Fruit fly (Drosophila melanogaster) S2 (cell line): ENCODE results near the gene Mlc2.

Experiments used
- CG8478 ChIP-seq: fragments of >200 bp; optimal IDR thresholded peaks from 2 replicates; lab custom pipeline; 2018
- CTCF ChIP-seq, 2 experiments: fragments of >200 bp; optimal IDR thresholded peaks; 2 replicates each; lab custom pipeline; 2018

The Mlc2 gene

dm6 chr3R:30201064-30201463 is 26.7 kb upstream of the Mlc2 start:
- TF ChIP-seq CTCF (optimal IDR thresholded peaks at IDR 0.05; lab: Kevin White, UChicago) (no peak), CG8478 (lab: Kevin White, UChicago) (no peak)

dm6 chr3R:30200091-30200698 is 25.8 kb upstream of the Mlc2 start:
- TF ChIP-seq CTCF (optimal IDR thresholded peaks at IDR 0.05; lab: Kevin White, UChicago) = no peak
- TF ChIP-seq CG8478 (lab: Kevin White, UChicago) = no peak

dm6 chr3R:30198793-30199192 is 24.4 kb upstream of the Mlc2 start:
- TF ChIP-seq CTCF (optimal IDR thresholded peaks at IDR 0.05; lab: Kevin White, UChicago) (no peak), CG8478 (lab: Kevin White, UChicago) (no peak)

dm6 chr3R:30197796-30198195 is 23.4 kb upstream of the Mlc2 start:
- TF ChIP-seq CTCF (optimal IDR thresholded peaks at IDR 0.05; lab: Kevin White, UChicago) = no peak
- no peak for TF ChIP-seq CG8478 (lab: Kevin White, UChicago)

DNA sequence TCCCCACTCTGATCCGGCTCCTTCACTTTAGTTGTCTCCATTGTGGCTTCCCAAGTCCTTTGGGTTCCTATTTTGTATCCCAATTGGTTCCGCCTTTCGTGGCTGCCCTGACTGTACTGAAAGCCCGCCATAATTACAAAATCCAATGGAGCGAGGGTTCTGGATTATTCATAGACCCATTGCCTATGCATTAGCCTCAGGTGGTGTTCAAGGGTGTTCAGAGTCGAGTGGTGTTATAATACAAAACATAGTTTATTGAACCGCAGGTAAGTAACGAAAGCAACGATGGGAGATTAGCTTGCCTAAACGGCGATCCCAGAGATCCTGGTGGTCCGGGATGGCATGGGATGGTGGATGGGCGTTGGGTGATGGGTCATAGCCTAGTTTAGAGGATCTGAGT is 21.8 kb upstream of the Mlc2 start, which contains the start of gene CG15531:
CG15531 (minus strand) TSS at position 101 of the 400 bp plus-strand sequence.
- TF ChIP-seq CTCF (optimal IDR thresholded peaks at IDR 0.05; lab: Kevin White, UChicago) (no peak), CG8478 (lab: Kevin White, UChicago) (no peak)

- no peak for TF ChIP-seq CG8478 (lab: Kevin White, UChicago)
- TF ChIP-seq CTCF (optimal IDR thresholded peaks at IDR 0.05; lab: Kevin White, UChicago) = peak; percentile 17 to 19
Measured at dm6 chr3R:30195606-30196049, 21.3 kb upstream of the Mlc2 start.

DNA sequence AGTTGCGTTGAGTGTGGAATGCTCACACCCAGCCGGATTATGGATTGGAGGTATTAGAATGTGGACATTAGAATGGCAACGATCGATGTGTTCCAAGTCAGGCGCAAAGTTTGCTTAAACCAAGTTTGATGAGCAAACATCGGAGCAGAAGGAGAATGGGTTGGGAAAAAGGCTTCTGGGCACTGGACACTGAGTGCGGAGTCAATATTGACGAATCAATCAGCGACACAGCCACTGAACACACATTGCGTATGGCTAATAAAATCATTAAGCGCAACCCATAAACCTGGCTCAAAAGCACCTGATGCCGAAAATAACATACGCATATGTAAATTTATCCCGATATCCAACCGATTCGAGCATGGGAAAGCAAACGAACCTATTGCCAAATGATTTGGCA is 19.5 kb upstream of the Mlc2 start:
- TF ChIP-seq CG8478 (lab: Kevin White, UChicago) (no peak), CTCF (optimal IDR thresholded peaks at IDR 0.05; lab: Kevin White, UChicago) (no peak)

DNA sequence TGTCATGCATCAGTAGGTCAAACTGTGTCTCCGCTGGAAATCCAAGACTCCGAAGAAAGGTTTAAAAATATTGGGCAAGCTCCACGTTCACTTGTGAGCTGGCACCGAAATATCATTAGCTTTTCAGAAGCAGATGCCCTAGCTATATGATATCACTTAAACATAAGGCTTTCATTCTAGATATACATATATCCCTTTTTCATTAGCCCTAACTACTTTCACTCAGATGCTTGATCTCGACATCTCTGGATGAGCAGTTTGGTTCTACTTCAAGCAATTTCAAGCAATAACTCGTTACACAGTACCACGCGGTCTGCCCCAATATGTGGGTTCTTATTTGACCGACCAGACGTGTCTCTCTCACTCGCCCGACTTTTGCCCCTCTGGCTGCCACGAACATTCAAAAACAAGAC is 17.1 kb upstream of the Mlc2 start:
- TF ChIP-seq CTCF (optimal IDR thresholded peaks at IDR 0.05; lab: Kevin White, UChicago) = no peak
- no peak for TF ChIP-seq CG8478 (lab: Kevin White, UChicago)

- no peak for TF ChIP-seq CG8478 (lab: Kevin White, UChicago)
- TF ChIP-seq CTCF (optimal IDR thresholded peaks at IDR 0.05; lab: Kevin White, UChicago) = no peak
Measured at dm6 chr3R:30191047-30191446, 16.7 kb upstream of the Mlc2 start, which contains the start of gene CG9747. Gene CG9747 (minus strand): TSS chr3R:30191252.

- no peak for TF ChIP-seq CG8478 (lab: Kevin White, UChicago)
- TF ChIP-seq CTCF (optimal IDR thresholded peaks at IDR 0.05; lab: Kevin White, UChicago) = no peak
Measured at dm6 chr3R:30189836-30190235, 15.5 kb upstream of the Mlc2 start.

dm6 chr3R:30189398-30189797 is 15.0 kb upstream of the Mlc2 start:
- TF ChIP-seq CTCF (optimal IDR thresholded peaks at IDR 0.05; lab: Kevin White, UChicago) (no peak), CG8478 (lab: Kevin White, UChicago) (no peak)

DNA sequence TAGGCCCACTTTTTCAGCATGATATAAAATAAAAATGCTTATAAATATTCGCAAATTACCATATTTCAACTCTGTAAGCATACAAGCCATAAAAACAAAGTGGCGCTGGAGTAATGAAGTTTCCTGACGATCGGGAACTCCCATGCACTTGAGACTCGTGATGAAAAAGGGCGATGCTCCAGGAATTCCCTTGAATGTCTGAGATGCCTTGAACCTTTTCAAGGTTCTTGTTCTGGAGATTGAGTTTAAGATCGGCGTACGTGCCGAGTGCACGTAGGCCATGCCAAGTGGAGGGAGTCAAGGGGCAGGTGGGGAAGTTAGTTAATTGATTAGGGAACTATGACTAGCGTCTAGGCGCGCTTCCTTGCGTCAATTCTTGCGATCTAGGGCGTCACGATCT is 9.5 kb upstream of the Mlc2 start:
- TF ChIP-seq CG8478 (lab: Kevin White, UChicago) = no peak
- TF ChIP-seq CTCF (optimal IDR thresholded peaks at IDR 0.05; lab: Kevin White, UChicago) = no peak

- TF ChIP-seq CTCF (optimal IDR thresholded peaks at IDR 0.05; lab: Kevin White, UChicago) (no peak), CG8478 (lab: Kevin White, UChicago) (no peak)
Measured at dm6 chr3R:30179934-30180333, 5.6 kb upstream of the Mlc2 start, which contains the start of gene Bet5. Gene Bet5 (plus strand): TSS chr3R:30180232.

DNA sequence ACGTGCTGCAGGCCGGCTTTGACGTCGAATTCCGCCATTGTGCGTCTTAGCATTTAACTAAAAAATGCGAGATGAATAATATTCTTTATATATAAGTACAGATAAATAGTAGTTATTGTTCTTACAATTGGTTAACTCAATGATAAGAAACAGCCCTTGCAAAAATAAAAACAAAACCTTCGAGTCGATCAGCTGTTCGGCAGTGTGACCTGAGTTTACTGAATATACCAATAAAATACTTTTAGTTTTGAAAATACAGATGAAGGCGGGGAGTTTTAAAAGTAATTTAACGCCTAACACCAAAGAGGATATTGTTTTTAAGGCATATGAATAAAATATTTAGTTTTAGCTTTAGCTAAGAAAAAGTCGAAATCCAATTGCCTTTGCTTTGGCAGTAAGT is 3.1 kb upstream of the Mlc2 start, which contains the start of the genes CG1983 and CG15530:
CG1983 (minus strand) TSS at position 207 of the 400 bp plus-strand sequence.
CG15530 (plus strand) TSS at position 384 of the 400 bp plus-strand sequence.
- no peak for TF ChIP-seq CG8478 (lab: Kevin White, UChicago)
- no peak for TF ChIP-seq CTCF (optimal IDR thresholded peaks at IDR 0.05; lab: Kevin White, UChicago)

DNA sequence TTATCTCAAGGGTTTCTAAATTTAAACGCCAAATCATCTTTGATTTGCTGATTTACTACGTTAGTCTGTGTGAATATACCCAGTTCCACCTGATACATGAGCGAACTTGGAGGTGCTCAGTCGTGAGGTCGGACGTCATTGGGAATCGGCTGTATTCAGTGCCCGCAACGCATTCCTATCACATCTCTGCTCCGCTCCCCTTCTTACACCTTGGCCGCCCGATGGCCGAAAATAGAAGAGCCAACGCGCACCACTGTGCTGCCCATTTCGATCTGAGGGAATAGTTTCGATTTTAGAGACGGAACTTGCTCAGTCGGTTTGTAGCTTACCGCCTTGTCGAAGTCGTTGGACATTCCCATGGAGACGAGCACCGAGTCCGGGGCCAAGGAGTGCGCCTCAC is 2.0 kb upstream of the Mlc2 start:
- TF ChIP-seq CTCF (optimal IDR thresholded peaks at IDR 0.05; lab: Kevin White, UChicago) (no peak), CG8478 (lab: Kevin White, UChicago) (no peak)
